Worm (Caenorhabditis elegans) whole organism, late embryonic: Measurements from ENCODE around the gene K09D9.9.

Experiments used
- K02D7.2 ChIP-seq: sonication (generic microtip); optimal IDR thresholded peaks from 2 replicates; lab custom pipeline; 2017; ENCODE audit warnings: mild to moderate bottlenecking, missing genetic modification characterization, missing compliant biosample characterization
- ceh-14 ChIP-seq: sonication (generic microtip); optimal IDR thresholded peaks from 2 replicates; lab custom pipeline; 2016; ENCODE audit warnings: missing genotype, missing genetic modification characterization, missing compliant biosample characterization
- ceh-2 ChIP-seq: sonication (generic microtip); optimal IDR thresholded peaks from 2 replicates; lab custom pipeline; 2016; ENCODE audit warnings: missing genotype, missing genetic modification characterization, missing compliant biosample characterization
- ceh-31 ChIP-seq: sonication (generic microtip); optimal IDR thresholded peaks from 2 replicates; lab custom pipeline; 2016; ENCODE audit warnings: missing genetic modification characterization, missing compliant biosample characterization
- ceh-45 ChIP-seq: fragments of 200-800 bp; sonication (Bioruptor generic); IDR thresholded peaks from 2 replicates; pipeline ENCODE4 v1.3.6; 2022; ENCODE audit warnings: missing genetic modification reagents, missing genetic modification characterization, missing compliant biosample characterization
- ceh-48 ChIP-seq: sonication (generic microtip); optimal IDR thresholded peaks from 2 replicates; lab custom pipeline; 2016; ENCODE audit warnings: missing genetic modification characterization, inconsistent platforms, missing compliant biosample characterization
- ceh-6 ChIP-seq: fragments of 200-800 bp; sonication (Bioruptor generic); optimal IDR thresholded peaks from 2 replicates; lab custom pipeline; 2018; ENCODE audit warnings: mild to moderate bottlenecking, missing genetic modification characterization, missing compliant biosample characterization
- che-1 ChIP-seq: sonication (generic microtip); optimal IDR thresholded peaks from 2 replicates; lab custom pipeline; 2016; ENCODE audit warnings: mild to moderate bottlenecking, missing genetic modification characterization, missing compliant biosample characterization
- dmd-4 ChIP-seq: sonication (generic microtip); optimal IDR thresholded peaks from 2 replicates; lab custom pipeline; 2016; ENCODE audit warnings: borderline replicate concordance, missing genetic modification characterization, missing compliant biosample characterization
- elt-2 ChIP-seq: sonication (generic microtip); optimal IDR thresholded peaks from 2 replicates; lab custom pipeline; 2016; ENCODE audit warnings: missing genetic modification reagents, missing genetic modification characterization, missing compliant biosample characterization
- elt-4 ChIP-seq: sonication (generic microtip); optimal IDR thresholded peaks from 2 replicates; lab custom pipeline; 2016; ENCODE audit warnings: missing genetic modification characterization, missing compliant biosample characterization
- ets-4 ChIP-seq: sonication (generic microtip); optimal IDR thresholded peaks from 2 replicates; lab custom pipeline; 2016; ENCODE audit warnings: missing genetic modification characterization, missing compliant biosample characterization
- eyg-1 ChIP-seq: sonication (generic microtip); optimal IDR thresholded peaks from 2 replicates; lab custom pipeline; 2016; ENCODE audit warnings: missing genotype, missing genetic modification characterization, missing compliant biosample characterization
- fax-1 ChIP-seq: sonication (generic microtip); optimal IDR thresholded peaks from 2 replicates; lab custom pipeline; 2016; ENCODE audit warnings: missing genotype, missing genetic modification characterization, missing compliant biosample characterization
- gmeb-2 ChIP-seq: sonication (generic microtip); optimal IDR thresholded peaks from 2 replicates; lab custom pipeline; 2016; ENCODE audit warnings: missing genetic modification characterization, inconsistent platforms, missing compliant biosample characterization
- hlh-13 ChIP-seq: fragments of 200-800 bp; sonication (Bioruptor generic); optimal IDR thresholded peaks from 2 replicates; lab custom pipeline; 2018; ENCODE audit warnings: mild to moderate bottlenecking, missing genetic modification characterization, missing compliant biosample characterization
- hlh-30 ChIP-seq: sonication (generic microtip); optimal IDR thresholded peaks from 2 replicates; lab custom pipeline; 2017; ENCODE audit warnings: antibody characterized with exemption, missing genetic modification characterization, missing compliant biosample characterization; ENCODE audit not compliant: insufficient read depth
- nfya-1 ChIP-seq: sonication (generic microtip); optimal IDR thresholded peaks from 2 replicates; lab custom pipeline; 2017; ENCODE audit warnings: missing genetic modification characterization, mild to moderate bottlenecking, missing compliant biosample characterization, antibody characterized with exemption, moderate library complexity
- nhr-11 ChIP-seq: fragments of 150-350 bp; optimal IDR thresholded peaks from 2 replicates; lab custom pipeline; 2014; ENCODE audit warnings: missing biosample characterization, missing genetic modification characterization
- npax-4 ChIP-seq: sonication (generic microtip); optimal IDR thresholded peaks from 2 replicates; lab custom pipeline; 2016; ENCODE audit warnings: missing genetic modification characterization, missing compliant biosample characterization
- odd-2 ChIP-seq: sonication (generic microtip); optimal IDR thresholded peaks from 2 replicates; lab custom pipeline; 2017; ENCODE audit warnings: antibody characterized with exemption, mild to moderate bottlenecking, missing genetic modification characterization, missing compliant biosample characterization
- pax-1 ChIP-seq: fragments of 150-350 bp; optimal IDR thresholded peaks from 2 replicates; lab custom pipeline; 2014; ENCODE audit warnings: missing biosample characterization, missing genetic modification characterization
- pha-2 ChIP-seq: sonication (generic microtip); optimal IDR thresholded peaks from 2 replicates; lab custom pipeline; 2017; ENCODE audit warnings: mild to moderate bottlenecking, missing genetic modification characterization, missing compliant biosample characterization
- pqm-1 ChIP-seq: sonication (generic microtip); optimal IDR thresholded peaks from 2 replicates; lab custom pipeline; 2016; ENCODE audit warnings: missing genetic modification characterization, missing compliant biosample characterization
- pros-1 ChIP-seq: fragments of 150-350 bp; optimal IDR thresholded peaks from 2 replicates; lab custom pipeline; 2014; ENCODE audit warnings: missing biosample characterization, missing genetic modification reagents, missing genetic modification characterization
- ref-2 ChIP-seq: sonication (generic microtip); optimal IDR thresholded peaks from 2 replicates; lab custom pipeline; 2016; ENCODE audit warnings: missing genetic modification characterization, missing compliant biosample characterization
- sdc-2 ChIP-seq: sonication (generic microtip); optimal IDR thresholded peaks from 2 replicates; lab custom pipeline; 2016; ENCODE audit warnings: missing genotype, missing genetic modification characterization, missing compliant biosample characterization
- sox-2 ChIP-seq: fragments of 200-800 bp; sonication (Bioruptor generic); IDR thresholded peaks from 2 replicates; pipeline ENCODE4 v1.3.6; 2022; ENCODE audit warnings: missing genetic modification reagents, missing genetic modification characterization, missing compliant biosample characterization
- sox-4 ChIP-seq: sonication (generic microtip); optimal IDR thresholded peaks from 2 replicates; lab custom pipeline; 2017; ENCODE audit warnings: mild to moderate bottlenecking, missing genetic modification characterization, inconsistent platforms, missing compliant biosample characterization
- tbx-2 ChIP-seq: sonication (generic microtip); optimal IDR thresholded peaks from 2 replicates; lab custom pipeline; 2016; ENCODE audit warnings: missing genetic modification characterization, missing compliant biosample characterization
- tbx-7 ChIP-seq: sonication (generic microtip); optimal IDR thresholded peaks from 2 replicates; lab custom pipeline; 2016; ENCODE audit warnings: missing genotype, missing genetic modification characterization, missing compliant biosample characterization
- ttx-3 ChIP-seq: sonication (generic microtip); optimal IDR thresholded peaks from 2 replicates; lab custom pipeline; 2016; ENCODE audit warnings: missing genetic modification reagents, missing genetic modification characterization, missing compliant biosample characterization
- unc-42 ChIP-seq: sonication (generic microtip); optimal IDR thresholded peaks from 2 replicates; lab custom pipeline; 2016; ENCODE audit warnings: missing genotype, missing genetic modification characterization, missing compliant biosample characterization
- unc-86 ChIP-seq: sonication (generic microtip); optimal IDR thresholded peaks from 2 replicates; lab custom pipeline; 2016; ENCODE audit warnings: missing genetic modification characterization, missing compliant biosample characterization
- zip-5 ChIP-seq: sonication (generic microtip); optimal IDR thresholded peaks from 2 replicates; lab custom pipeline; 2016; ENCODE audit warnings: missing genetic modification characterization, missing compliant biosample characterization

K09D9.9 gene

DNA sequence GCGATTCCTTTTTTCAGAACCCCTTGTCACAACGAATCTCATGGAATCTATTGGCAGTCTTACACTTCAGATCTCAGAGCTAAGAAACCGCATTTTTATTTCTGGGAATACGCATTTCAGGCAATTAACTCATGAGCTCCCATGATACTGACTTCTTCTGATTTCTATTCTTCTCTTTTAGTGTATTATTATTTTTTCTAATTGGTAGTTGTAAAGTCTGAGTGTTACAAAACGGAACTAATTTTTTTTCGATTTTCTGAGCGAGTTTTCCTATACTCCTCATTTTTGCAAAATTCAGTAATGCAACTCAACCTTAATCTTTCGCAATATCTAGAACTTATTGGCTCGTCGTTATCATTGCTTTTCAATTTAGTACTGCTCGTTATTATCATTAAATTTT lies 19.6 kb downstream of the K09D9.9 start, which contains the start of gene str-82:
Gene str-82 (plus strand): TSS at position 301 of the 400 bp plus-strand sequence.
- TF ChIP-seq sox-4 (tag; lab: Kevin White, UChicago) (no peak), ceh-2 (tag; lab: Kevin White, UChicago) (no peak), pha-2 (no peak), ref-2 (tag; lab: Kevin White, UChicago) (no peak)

DNA sequence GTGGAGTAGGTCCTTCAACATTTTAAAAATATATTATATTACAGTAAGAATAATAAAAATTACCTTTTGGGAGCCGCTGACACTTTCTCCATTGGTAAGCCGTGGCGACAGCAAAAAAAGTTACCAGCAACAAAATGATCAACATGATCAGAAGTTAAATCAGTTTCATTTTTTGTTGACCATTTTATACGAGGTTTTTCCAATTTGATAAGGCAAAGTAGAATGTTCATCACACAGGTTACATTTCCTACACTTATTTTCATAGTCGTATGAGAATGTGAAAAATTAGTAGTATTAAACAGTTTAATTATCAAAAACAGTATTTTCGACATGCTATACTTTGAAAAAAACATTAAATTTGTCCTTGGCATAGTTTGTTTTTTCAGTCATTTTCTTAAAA lies 21.1 kb downstream of the K09D9.9 start, which contains the start of gene cyp-34A10:
Gene cyp-34A10 (minus strand): TSS at position 146 of the 400 bp plus-strand sequence.
- TF ChIP-seq unc-86 (tag; lab: Kevin White, UChicago) = no peak
- no peak for TF ChIP-seq sdc-2
- TF ChIP-seq ceh-45 (GFP tag; lab: Robert Waterston, UW) = no peak
- no peak for TF ChIP-seq unc-42 (tag; lab: Kevin White, UChicago)
- no peak for TF ChIP-seq ttx-3
- TF ChIP-seq che-1 (tag; lab: Kevin White, UChicago) = no peak
- TF ChIP-seq ceh-2 (tag; lab: Kevin White, UChicago) = no peak
- TF ChIP-seq fax-1 (tag; lab: Kevin White, UChicago) = no peak

DNA sequence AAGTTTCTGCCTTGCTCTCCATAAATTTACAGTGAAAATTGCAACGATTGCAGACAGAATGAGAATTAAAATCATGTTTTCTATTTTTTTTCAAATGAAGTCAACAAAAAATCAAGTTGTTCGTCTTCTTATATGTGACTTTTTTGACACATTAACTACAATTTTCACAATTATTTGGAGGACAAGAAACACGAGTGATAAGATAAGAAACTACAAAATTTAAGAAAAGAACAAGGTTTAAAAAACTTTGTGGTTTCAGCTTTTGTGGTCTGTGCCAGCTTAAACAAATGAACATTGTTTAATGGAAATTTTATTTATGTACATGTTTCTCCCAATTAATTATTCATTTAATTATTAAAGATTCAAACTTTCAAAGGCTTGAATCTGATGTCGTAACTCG lies 23.5 kb downstream of the K09D9.9 start, which contains the start of gene cyp-34A9:
Gene cyp-34A9 (minus strand): TSS at position 131 of the 400 bp plus-strand sequence.
- peak; percentile 2 for TF ChIP-seq elt-2 (tag; lab: Kevin White, UChicago)
- TF ChIP-seq pha-2 = no peak

DNA sequence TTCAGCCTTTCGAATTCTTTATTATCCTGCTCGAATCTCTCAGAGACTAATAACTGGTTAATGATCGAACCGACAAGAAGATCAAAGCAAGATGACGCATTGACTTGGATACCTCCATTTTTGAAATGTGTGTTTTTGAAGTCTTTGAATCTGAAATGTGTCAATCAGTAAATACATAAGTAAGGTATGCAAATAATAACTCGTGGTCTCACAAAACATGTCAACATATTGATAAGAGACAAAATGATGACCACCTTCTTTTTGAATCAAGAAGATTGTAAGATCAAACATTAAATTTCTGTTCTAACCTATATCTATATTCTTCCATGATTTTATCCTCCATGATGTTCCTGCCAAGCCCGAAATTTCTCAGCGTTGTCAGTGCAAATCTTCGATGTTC lies 24.3 kb downstream of the K09D9.9 start:
- TF ChIP-seq zip-5 (tag; lab: Kevin White, UChicago) = no peak
- TF ChIP-seq nfya-1 (tag; lab: Kevin White, UChicago) = no peak
- TF ChIP-seq unc-86 (tag; lab: Kevin White, UChicago) = no peak
- TF ChIP-seq sox-2 (GFP tag; lab: Robert Waterston, UW) = no peak
- no peak for TF ChIP-seq ets-4 (tag; lab: Kevin White, UChicago)

DNA sequence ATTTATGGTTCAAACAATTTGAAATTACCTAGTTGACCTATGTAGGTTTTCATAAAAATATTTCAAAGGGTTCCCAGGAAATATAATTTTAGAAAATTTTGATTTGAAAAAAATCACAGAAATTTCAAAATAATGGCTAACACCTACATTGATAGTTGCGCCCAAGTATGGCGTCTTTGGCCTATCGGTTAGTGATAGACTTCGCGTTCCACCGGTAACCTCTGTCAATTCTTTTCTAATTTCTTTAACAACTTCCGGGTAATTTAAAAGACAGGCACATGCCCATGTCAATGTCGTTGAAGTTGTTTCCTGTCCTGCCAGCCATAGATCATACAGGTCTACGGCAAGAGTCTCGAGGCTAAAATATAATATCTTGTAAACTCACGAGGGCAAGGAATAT lies 25.0 kb downstream of the K09D9.9 start:
- no peak for TF ChIP-seq npax-4 (tag; lab: Kevin White, UChicago)
- TF ChIP-seq nhr-11 = no peak
- no peak for TF ChIP-seq pax-1 (tag; lab: Kevin White, UChicago)
- TF ChIP-seq ceh-31 (tag; lab: Kevin White, UChicago) = no peak
- TF ChIP-seq odd-2 = no peak
- TF ChIP-seq ceh-6 = no peak
- no peak for TF ChIP-seq hlh-30 (tag; lab: Kevin White, UChicago)
- TF ChIP-seq tbx-2 (tag; lab: Kevin White, UChicago) = no peak
- no peak for TF ChIP-seq pqm-1 (tag; lab: Kevin White, UChicago)
- TF ChIP-seq K02D7.2 (tag; lab: Kevin White, UChicago) = no peak
- TF ChIP-seq ceh-14 (tag; lab: Kevin White, UChicago) = no peak
- no peak for TF ChIP-seq pros-1 (tag; lab: Kevin White, UChicago)
- TF ChIP-seq elt-4 = no peak
- no peak for TF ChIP-seq tbx-7 (tag; lab: Kevin White, UChicago)
- no peak for TF ChIP-seq unc-42 (tag; lab: Kevin White, UChicago)
- TF ChIP-seq, all 69 proteins: peak for 0

DNA sequence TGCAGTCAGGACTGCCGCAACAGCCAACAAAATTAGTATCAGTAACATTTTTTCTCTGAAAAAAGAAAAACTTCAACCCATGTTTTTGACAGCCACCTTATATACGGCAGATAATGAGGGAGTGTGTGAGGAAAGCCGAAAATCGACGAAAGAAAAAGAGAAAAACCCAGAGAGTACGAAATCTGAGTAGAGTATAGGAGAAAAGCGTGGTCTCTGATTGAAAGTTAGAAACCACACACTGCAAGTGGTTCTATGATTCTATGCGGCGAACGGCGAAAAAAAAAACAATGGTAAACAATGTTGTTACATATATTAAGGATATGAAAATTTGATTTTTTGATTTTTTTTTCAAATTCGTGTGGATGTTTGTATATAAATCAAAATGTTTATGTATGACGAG lies 26.2 kb downstream of the K09D9.9 start, which contains the start of gene cyp-34A8:
Gene cyp-34A8 (minus strand): TSS at position 62 of the 400 bp plus-strand sequence.
- TF ChIP-seq pqm-1 (tag; lab: Kevin White, UChicago) = no peak
- TF ChIP-seq tbx-2 (tag; lab: Kevin White, UChicago) = no peak
- no peak for TF ChIP-seq gmeb-2 (tag; lab: Kevin White, UChicago)
- TF ChIP-seq pax-1 (tag; lab: Kevin White, UChicago) = no peak
- no peak for TF ChIP-seq eyg-1 (tag; lab: Kevin White, UChicago)
- no peak for TF ChIP-seq tbx-7 (tag; lab: Kevin White, UChicago)
- TF ChIP-seq hlh-13 = no peak
- no peak for TF ChIP-seq npax-4 (tag; lab: Kevin White, UChicago)
- no peak for TF ChIP-seq ceh-14 (tag; lab: Kevin White, UChicago)
- TF ChIP-seq ceh-48 (tag; lab: Kevin White, UChicago) = no peak
- TF ChIP-seq ets-4 (tag; lab: Kevin White, UChicago) = no peak
- TF ChIP-seq ceh-2 (tag; lab: Kevin White, UChicago) = no peak
- no peak for TF ChIP-seq dmd-4 (tag; lab: Kevin White, UChicago)
